Worm (Caenorhabditis elegans) whole organism, early embryonic: ENCODE data around the gene C53B7.2.

ENCODE experiments used
- aly-1 ChIP-seq: sonication (generic microtip); optimal IDR thresholded peaks from 2 replicates; lab custom pipeline; 2016; ENCODE audit warnings: missing genetic modification characterization, missing compliant biosample characterization
- ama-1 ChIP-seq: fragments of 150-350 bp; optimal IDR thresholded peaks from 2 replicates; lab custom pipeline; 2014
- ceh-13 ChIP-seq: fragments of 200-800 bp; sonication (Bioruptor generic); optimal IDR thresholded peaks from 2 replicates; lab custom pipeline; 2018; ENCODE audit warnings: mild to moderate bottlenecking, missing genetic modification characterization, missing compliant biosample characterization
- flt-1 ChIP-seq: fragments of 200-800 bp; sonication (Bioruptor generic); IDR thresholded peaks from 2 replicates; pipeline ENCODE4 v1.3.6; 2022; ENCODE audit warnings: missing genetic modification characterization, missing compliant biosample characterization
- tra-4 ChIP-seq: sonication (generic microtip); optimal IDR thresholded peaks from 2 replicates; lab custom pipeline; 2017; ENCODE audit warnings: missing genetic modification characterization, missing compliant biosample characterization

ce11 chrX:6807137-6807861 lies 38.7 kb upstream of the C53B7.2 start:
- TF ChIP-seq aly-1 (tag; lab: Kevin White, UChicago) (no peak), ceh-13 (no peak), ama-1 (lab: Kevin White, UChicago) (no peak), tra-4 (tag; lab: Kevin White, UChicago) (no peak), flt-1 (GFP tag; lab: Robert Waterston, UW) (no peak)
